Fruit fly (Drosophila melanogaster): Measurements from ENCODE around the gene CG33658.

CG33658 gene

dm6 chr3R:24813637-24814301 is 27.2 kb downstream of the CG33658 start, which contains the start of the genes lili and CG34150 (continued):
- peak; percentile 56; the same call in 1 of the 2 replicates for TF ChIP-seq CG42726 (GFP tag; IDR thresholded peaks at IDR 0.05; ENCODE audit: partially characterized antibody)
- peak; percentile 70 for TF ChIP-seq ems (GFP tag; optimal IDR thresholded peaks at IDR 0.05)
- TF ChIP-seq CG6654 (GFP tag; optimal IDR thresholded peaks at IDR 0.05), result no peak
- TF ChIP-seq pfk (GFP tag; optimal IDR thresholded peaks at IDR 0.05), result no peak
- peak; percentile 89 for TF ChIP-seq CG13424 (tag; optimal IDR thresholded peaks at IDR 0.05)
- TF ChIP-seq CG14965 (GFP tag; optimal IDR thresholded peaks at IDR 0.05; ENCODE audit: borderline replicate concordance), result no peak
- no peak for TF ChIP-seq tup (GFP tag; optimal IDR thresholded peaks at IDR 0.05)
- TF ChIP-seq Side (GFP tag; optimal IDR thresholded peaks at IDR 0.05), result peak; percentile 55
- peak; percentile 67 for TF ChIP-seq CG3281 (GFP tag; optimal IDR thresholded peaks at IDR 0.05)
- TF ChIP-seq sens-2 (GFP tag; IDR thresholded peaks at IDR 0.05), result no peak
- TF ChIP-seq sisA (GFP tag; IDR thresholded peaks at IDR 0.05), result peak; percentile 62
- TF ChIP-seq CG34224 (GFP tag; IDR thresholded peaks at IDR 0.05; ENCODE audit: partially characterized antibody), result peak; percentile 85
- TF ChIP-seq CG7987 (GFP tag; optimal IDR thresholded peaks at IDR 0.05), result peak; percentile 36
- TF ChIP-seq Antp (GFP tag; optimal IDR thresholded peaks at IDR 0.05), result peak; percentile 55
- no peak for TF ChIP-seq fru (optimal IDR thresholded peaks at IDR 0.05)
- no peak for TF ChIP-seq Tbp (GFP tag; optimal IDR thresholded peaks at IDR 0.05)
- TF ChIP-seq pros (GFP tag; optimal IDR thresholded peaks at IDR 0.05), result no peak
- peak; percentile 32 for TF ChIP-seq lbe (GFP tag; optimal IDR thresholded peaks at IDR 0.05)
- no peak for TF ChIP-seq CG17912 (GFP tag; optimal IDR thresholded peaks at IDR 0.05)
- peak; percentile 32 for TF ChIP-seq crc (GFP tag; optimal IDR thresholded peaks at IDR 0.05)
- TF ChIP-seq CG9797 (GFP tag; optimal IDR thresholded peaks at IDR 0.05), result peak; percentile 46
- TF ChIP-seq sc (optimal IDR thresholded peaks at IDR 0.05), result no peak
- peak; percentile 36 for TF ChIP-seq sc (GFP tag; optimal IDR thresholded peaks at IDR 0.05)
- TF ChIP-seq CG8478 (optimal IDR thresholded peaks at IDR 0.05), result no peak
- no peak for TF ChIP-seq chinmo (GFP tag; IDR thresholded peaks at IDR 0.05; ENCODE audit: partially characterized antibody)
- peak; percentile 90 for TF ChIP-seq phol (tag; optimal IDR thresholded peaks at IDR 0.05)
- peak; percentile 41 for TF ChIP-seq CG1792 (GFP tag; optimal IDR thresholded peaks at IDR 0.05)
- TF ChIP-seq Ets65A (GFP tag), result peak; percentile 90
- peak; percentile 30 for TF ChIP-seq dm (GFP tag; optimal IDR thresholded peaks at IDR 0.05)
- 0 out of 2 replicates have a peak, but pooled peaks have one; percentile 26 for TF ChIP-seq wor (GFP tag; IDR thresholded peaks at IDR 0.05)
- no peak for TF ChIP-seq CG11398 (GFP tag; optimal IDR thresholded peaks at IDR 0.05)
- no peak for TF ChIP-seq CG17568 (GFP tag; optimal IDR thresholded peaks at IDR 0.05)
- TF ChIP-seq bsh (GFP tag; optimal IDR thresholded peaks at IDR 0.05), result peak; percentile 0 to 68
- peak; percentile 85 for TF ChIP-seq Chrac-16 (GFP tag; optimal IDR thresholded peaks at IDR 0.05)
- TF ChIP-seq en (GFP tag; optimal IDR thresholded peaks at IDR 0.05), result peak; percentile 25
- TF ChIP-seq schlank (tag; optimal IDR thresholded peaks at IDR 0.05), result no peak
- TF ChIP-seq HLH54F (GFP tag; optimal IDR thresholded peaks at IDR 0.05), result peak; percentile 75
- TF ChIP-seq tap (tag; optimal IDR thresholded peaks at IDR 0.05), result no peak
- TF ChIP-seq CG31224 (GFP tag; IDR thresholded peaks at IDR 0.05), result peak; percentile 42; the same call in 1 of the 2 replicates
- peak; percentile 79 for TF ChIP-seq CG15514 (GFP tag; optimal IDR thresholded peaks at IDR 0.05)
- TF ChIP-seq nau (GFP tag; optimal IDR thresholded peaks at IDR 0.05), result no peak
- TF ChIP-seq CG8281 (tag; optimal IDR thresholded peaks at IDR 0.05), result peak; percentile 36
- peak; percentile 60 for TF ChIP-seq CG4730 (GFP tag; IDR thresholded peaks at IDR 0.05)
- no peak for TF ChIP-seq Poxn (GFP tag; IDR thresholded peaks at IDR 0.05)
- peak; percentile 81 for TF ChIP-seq gro (GFP tag; optimal IDR thresholded peaks at IDR 0.05)
- no peak for TF ChIP-seq toy (GFP tag; IDR thresholded peaks at IDR 0.05)
- TF ChIP-seq gcm (GFP tag; optimal IDR thresholded peaks at IDR 0.05), result peak; percentile 57
- TF ChIP-seq sug (tag; optimal IDR thresholded peaks at IDR 0.05), result peak; percentile 82
- peak; percentile 56 for TF ChIP-seq stc (GFP tag; IDR thresholded peaks at IDR 0.05)
- TF ChIP-seq CG2116 (GFP tag; optimal IDR thresholded peaks at IDR 0.05), result peak; percentile 89
